Worm (Caenorhabditis elegans) whole organism, early embryonic: ENCODE data around the gene fdgt-2.

ENCODE experiments used
- B0310.2 ChIP-seq: sonication (generic microtip); optimal IDR thresholded peaks from 2 replicates; lab custom pipeline; 2016; ENCODE audit warnings: mild to moderate bottlenecking, missing genetic modification characterization, missing compliant biosample characterization
- F13C5.2 ChIP-seq: sonication (generic microtip); optimal IDR thresholded peaks from 2 replicates; lab custom pipeline; 2017; ENCODE audit warnings: mild to moderate bottlenecking, missing genetic modification characterization, inconsistent platforms, missing compliant biosample characterization
- aly-1 ChIP-seq: sonication (generic microtip); optimal IDR thresholded peaks from 2 replicates; lab custom pipeline; 2016; ENCODE audit warnings: missing genetic modification characterization, missing compliant biosample characterization
- ama-1 ChIP-seq: fragments of 150-350 bp; optimal IDR thresholded peaks from 2 replicates; lab custom pipeline; 2014
- ceh-13 ChIP-seq: fragments of 200-800 bp; sonication (Bioruptor generic); optimal IDR thresholded peaks from 2 replicates; lab custom pipeline; 2018; ENCODE audit warnings: mild to moderate bottlenecking, missing genetic modification characterization, missing compliant biosample characterization
- ceh-36 ChIP-seq: sonication (generic microtip); optimal IDR thresholded peaks from 2 replicates; lab custom pipeline; 2016; ENCODE audit warnings: missing genetic modification characterization, inconsistent platforms, missing compliant biosample characterization
- ets-7 ChIP-seq: sonication (generic microtip); optimal IDR thresholded peaks from 2 replicates; lab custom pipeline; 2016; ENCODE audit warnings: missing genotype, missing genetic modification characterization, missing compliant biosample characterization
- flt-1 ChIP-seq: fragments of 200-800 bp; sonication (Bioruptor generic); IDR thresholded peaks from 2 replicates; pipeline ENCODE4 v1.3.6; 2022; ENCODE audit warnings: missing genetic modification characterization, missing compliant biosample characterization
- hmbx-1 ChIP-seq: sonication (generic microtip); optimal IDR thresholded peaks from 2 replicates; lab custom pipeline; 2016; ENCODE audit warnings: mild to moderate bottlenecking, missing genetic modification characterization, missing compliant biosample characterization
- hmg-4 ChIP-seq: fragments of 200-800 bp; sonication (Bioruptor generic); optimal IDR thresholded peaks from 2 replicates; lab custom pipeline; 2018; ENCODE audit warnings: mild to moderate bottlenecking, missing genetic modification characterization, missing compliant biosample characterization
- hnd-1 ChIP-seq: sonication (generic microtip); optimal IDR thresholded peaks from 2 replicates; lab custom pipeline; 2016; ENCODE audit warnings: missing genetic modification characterization, missing compliant biosample characterization
- pes-1 ChIP-seq: fragments of 200-800 bp; sonication (Bioruptor generic); IDR thresholded peaks from 2 replicates; pipeline ENCODE4 v1.3.6; 2022; ENCODE audit warnings: missing genetic modification reagents, missing genetic modification characterization, missing compliant biosample characterization
- scrt-1 ChIP-seq: fragments of 200-800 bp; sonication (Bioruptor generic); IDR thresholded peaks from 2 replicates; pipeline ENCODE4 v1.3.6; 2022; ENCODE audit warnings: missing genetic modification characterization, missing compliant biosample characterization
- sea-1 ChIP-seq: fragments of 200-800 bp; sonication (Bioruptor generic); conservative IDR thresholded peaks from 2 replicates; pipeline ENCODE4 v1.3.6; 2022; ENCODE audit warnings: missing genetic modification characterization, missing compliant biosample characterization
- tbx-11 ChIP-seq: fragments of 200-800 bp; sonication (Bioruptor generic); IDR thresholded peaks from 2 replicates; pipeline ENCODE4 v1.3.6; 2022; ENCODE audit warnings: missing genetic modification characterization, missing compliant biosample characterization
- tbx-37 ChIP-seq: fragments of 200-800 bp; sonication (Bioruptor generic); conservative IDR thresholded peaks from 2 replicates; pipeline ENCODE4 v1.3.6; 2022; ENCODE audit warnings: missing genetic modification reagents, missing genetic modification characterization, missing compliant biosample characterization
- tra-4 ChIP-seq: sonication (generic microtip); optimal IDR thresholded peaks from 2 replicates; lab custom pipeline; 2017; ENCODE audit warnings: missing genetic modification characterization, missing compliant biosample characterization

The fdgt-2 gene

ce11 chrII:8384344-8384743 is 33.1 kb upstream of the fdgt-2 start:
- TF ChIP-seq F13C5.2: no peak
- TF ChIP-seq sea-1 (GFP tag; lab: Robert Waterston, UW): no peak
- TF ChIP-seq ama-1 (lab: Kevin White, UChicago): no peak
- TF ChIP-seq B0310.2 (tag; lab: Kevin White, UChicago): no peak
- no peak for TF ChIP-seq scrt-1 (GFP tag; lab: Robert Waterston, UW)
- TF ChIP-seq tra-4: no peak
- no peak for TF ChIP-seq hmbx-1
- no peak for TF ChIP-seq tbx-11 (GFP tag; lab: Robert Waterston, UW)
- TF ChIP-seq ets-7 (tag; lab: Kevin White, UChicago): no peak
- no peak for TF ChIP-seq hmg-4 (GFP tag; lab: Kevin White, UChicago)
- no peak for TF ChIP-seq ceh-13 (GFP tag; lab: Kevin White, UChicago)
- TF ChIP-seq tbx-37 (GFP tag; lab: Robert Waterston, UW): no peak
- TF ChIP-seq pes-1 (GFP tag; lab: Robert Waterston, UW): no peak

- TF ChIP-seq B0310.2 (tag; lab: Kevin White, UChicago) (no peak), scrt-1 (GFP tag; lab: Robert Waterston, UW) (no peak), tbx-37 (GFP tag; lab: Robert Waterston, UW) (no peak), ceh-36 (tag; lab: Kevin White, UChicago) (no peak), F13C5.2 (no peak), tbx-11 (GFP tag; lab: Robert Waterston, UW) (no peak), ets-7 (tag; lab: Kevin White, UChicago) (no peak), hmbx-1 (no peak), aly-1 (no peak)
Measured at ce11 chrII:8385561-8385960, 31.9 kb upstream of the fdgt-2 start.

- TF ChIP-seq hnd-1 (tag; lab: Kevin White, UChicago) (no peak), tbx-11 (GFP tag; lab: Robert Waterston, UW) (no peak), scrt-1 (GFP tag; lab: Robert Waterston, UW) (no peak), hmg-4 (GFP tag; lab: Kevin White, UChicago) (no peak), sea-1 (GFP tag; lab: Robert Waterston, UW) (no peak), ama-1 (lab: Kevin White, UChicago) (no peak), ceh-13 (GFP tag; lab: Kevin White, UChicago) (no peak), hmbx-1 (no peak), aly-1 (no peak), ceh-36 (tag; lab: Kevin White, UChicago) (no peak), ets-7 (tag; lab: Kevin White, UChicago) (no peak), F13C5.2 (no peak), tra-4 (no peak), tbx-37 (GFP tag; lab: Robert Waterston, UW) (no peak), pes-1 (GFP tag; lab: Robert Waterston, UW) (no peak)
Measured at ce11 chrII:8386897-8387296, 30.5 kb upstream of the fdgt-2 start.

ce11 chrII:8388001-8388513 is 29.4 kb upstream of the fdgt-2 start, which contains the start of gene drd-1:
Gene drd-1 (plus strand): TSS chrII:8388051.
- no peak for TF ChIP-seq ceh-36 (tag; lab: Kevin White, UChicago)
- TF ChIP-seq flt-1: no peak
- no peak for TF ChIP-seq pes-1 (GFP tag; lab: Robert Waterston, UW)
- no peak for TF ChIP-seq ama-1 (lab: Kevin White, UChicago)
- no peak for TF ChIP-seq ceh-13 (GFP tag; lab: Kevin White, UChicago)
- TF ChIP-seq tra-4: no peak
- TF ChIP-seq aly-1: no peak
- TF ChIP-seq ets-7 (tag; lab: Kevin White, UChicago): no peak
- TF ChIP-seq tbx-11 (GFP tag; lab: Robert Waterston, UW): no peak
- TF ChIP-seq tbx-37 (GFP tag; lab: Robert Waterston, UW): no peak
- TF ChIP-seq hnd-1 (tag; lab: Kevin White, UChicago): no peak
- no peak for TF ChIP-seq hmg-4 (GFP tag; lab: Kevin White, UChicago)
- no peak for TF ChIP-seq hmbx-1

ce11 chrII:8390751-8391150 is 26.7 kb upstream of the fdgt-2 start, which contains the start of gene F49E12.10:
Gene F49E12.10 (plus strand): TSS chrII:8391051.
- TF ChIP-seq ama-1 (lab: Kevin White, UChicago) (no peak), F13C5.2 (no peak), ceh-13 (GFP tag; lab: Kevin White, UChicago) (no peak), sea-1 (GFP tag; lab: Robert Waterston, UW) (no peak), tbx-11 (GFP tag; lab: Robert Waterston, UW) (no peak), scrt-1 (GFP tag; lab: Robert Waterston, UW) (no peak)

- TF ChIP-seq aly-1: no peak
- no peak for TF ChIP-seq scrt-1 (GFP tag; lab: Robert Waterston, UW)
- TF ChIP-seq ceh-36 (tag; lab: Kevin White, UChicago): no peak
- no peak for TF ChIP-seq pes-1 (GFP tag; lab: Robert Waterston, UW)
- no peak for TF ChIP-seq hmg-4 (GFP tag; lab: Kevin White, UChicago)
- TF ChIP-seq ets-7 (tag; lab: Kevin White, UChicago): no peak
- TF ChIP-seq hnd-1 (tag; lab: Kevin White, UChicago): no peak
- TF ChIP-seq tra-4: no peak
- no peak for TF ChIP-seq tbx-37 (GFP tag; lab: Robert Waterston, UW)
- TF ChIP-seq tbx-11 (GFP tag; lab: Robert Waterston, UW): no peak
- no peak for TF ChIP-seq hmbx-1
- TF ChIP-seq F13C5.2: no peak
- TF ChIP-seq ama-1 (lab: Kevin White, UChicago): no peak
- no peak for TF ChIP-seq ceh-13 (GFP tag; lab: Kevin White, UChicago)
Measured at ce11 chrII:8392215-8392614, 25.2 kb upstream of the fdgt-2 start.

ce11 chrII:8394205-8394604 is 23.2 kb upstream of the fdgt-2 start, which contains the start of gene F49E12.8:
Gene F49E12.8 (minus strand): TSS chrII:8394305.
- TF ChIP-seq B0310.2 (tag; lab: Kevin White, UChicago) (no peak), ama-1 (lab: Kevin White, UChicago) (no peak), tbx-37 (GFP tag; lab: Robert Waterston, UW) (no peak), ceh-36 (tag; lab: Kevin White, UChicago) (no peak), pes-1 (GFP tag; lab: Robert Waterston, UW) (no peak), ceh-13 (GFP tag; lab: Kevin White, UChicago) (no peak), hmg-4 (GFP tag; lab: Kevin White, UChicago) (no peak), flt-1 (no peak), aly-1 (no peak)
